Worm (Caenorhabditis elegans) whole organism, L3 larva: ENCODE measurements around the gene xbx-9.
A peak's percentile ranks its signal among the peaks of the same experiment; 100 is the strongest.

Experiments
- R02D3.7 ChIP-seq: fragments of 150-350 bp; optimal IDR thresholded peaks from 2 replicates; lab custom pipeline; 2014; ENCODE audit warnings: missing biosample characterization, missing genetic modification characterization
- ZK546.5 ChIP-seq: sonication (generic microtip); optimal IDR thresholded peaks from 2 replicates; lab custom pipeline; 2017; ENCODE audit warnings: missing biosample characterization, missing genetic modification characterization
- aly-2 ChIP-seq: fragments of 150-350 bp; optimal IDR thresholded peaks from 2 replicates; lab custom pipeline; 2014; ENCODE audit warnings: missing biosample characterization, missing genetic modification characterization
- ama-1 ChIP-seq: fragments of 150-350 bp; optimal IDR thresholded peaks from 2 replicates; lab custom pipeline; 2018
- ceh-16 ChIP-seq: sonication (generic microtip); optimal IDR thresholded peaks from 2 replicates; lab custom pipeline; 2017; ENCODE audit warnings: missing biosample characterization, missing genetic modification characterization
- ceh-28 ChIP-seq: fragments of 150-350 bp; optimal IDR thresholded peaks from 2 replicates; lab custom pipeline; 2014; ENCODE audit warnings: missing biosample characterization, missing genetic modification reagents, missing genetic modification characterization
- ceh-82 ChIP-seq: fragments of 150-350 bp; optimal IDR thresholded peaks from 2 replicates; lab custom pipeline; 2014; ENCODE audit warnings: missing biosample characterization, missing genetic modification characterization
- egl-27 ChIP-seq: sonication (generic microtip); optimal IDR thresholded peaks from 4 replicates; lab custom pipeline; 2017; ENCODE audit warnings: missing biosample characterization, missing genetic modification reagents, missing genetic modification characterization
- egl-5 ChIP-seq: fragments of 150-350 bp; optimal IDR thresholded peaks from 2 replicates; lab custom pipeline; 2017; ENCODE audit warnings: missing biosample characterization, missing genetic modification reagents, missing genetic modification characterization, inconsistent platforms
- elt-1 ChIP-seq: fragments of 150-350 bp; optimal IDR thresholded peaks from 2 replicates; lab custom pipeline; 2014; ENCODE audit warnings: missing biosample characterization, missing genetic modification characterization
- elt-2 ChIP-seq: sonication (generic microtip); optimal IDR thresholded peaks from 2 replicates; lab custom pipeline; 2016; ENCODE audit warnings: missing genetic modification reagents, mild to moderate bottlenecking, missing genetic modification characterization, missing compliant biosample characterization
- elt-3 ChIP-seq, 3 experiments: fragments of 150-350 bp in 1 of 3; sonication (generic microtip) in 2 of 3; optimal IDR thresholded peaks; 2 replicates in 2 of 3; 4 replicates in 1 of 3; lab custom pipeline; 2014 to 2017; ENCODE audit warnings: missing biosample characterization in 3 of 3, missing genetic modification characterization in 3 of 3
- eor-1 ChIP-seq, 2 experiments: fragments of 150-350 bp; optimal IDR thresholded peaks; 2 replicates each; lab custom pipeline; 2014 to 2018; ENCODE audit warnings: missing biosample characterization in 2 of 2, missing genetic modification characterization in 2 of 2
- fkh-10 ChIP-seq: sonication (generic microtip); optimal IDR thresholded peaks from 2 replicates; lab custom pipeline; 2017; ENCODE audit warnings: missing biosample characterization, missing genetic modification reagents, missing genetic modification characterization
- fkh-2 ChIP-seq: fragments of 150-350 bp; optimal IDR thresholded peaks from 2 replicates; lab custom pipeline; 2014; ENCODE audit warnings: missing biosample characterization, missing genetic modification reagents, missing genetic modification characterization
- fos-1 ChIP-seq: fragments of 150-350 bp; optimal IDR thresholded peaks from 2 replicates; lab custom pipeline; 2014; ENCODE audit warnings: missing biosample characterization, missing genetic modification characterization
- hmg-11 ChIP-seq: sonication (generic microtip); optimal IDR thresholded peaks from 2 replicates; lab custom pipeline; 2016; ENCODE audit warnings: missing genetic modification characterization, missing compliant biosample characterization
- jun-1 ChIP-seq: fragments of 150-350 bp; optimal IDR thresholded peaks from 2 replicates; lab custom pipeline; 2014; ENCODE audit warnings: missing biosample characterization, missing genetic modification reagents, missing genetic modification characterization
- lin-15B ChIP-seq: fragments of 150-350 bp; optimal IDR thresholded peaks from 2 replicates; lab custom pipeline; 2014; ENCODE audit warnings: missing biosample characterization, missing genetic modification characterization
- lin-39 ChIP-seq: fragments of 150-350 bp; optimal IDR thresholded peaks from 2 replicates; lab custom pipeline; 2018; ENCODE audit warnings: missing biosample characterization, missing genetic modification reagents, missing genetic modification characterization
- lsy-12 ChIP-seq: sonication (generic microtip); optimal IDR thresholded peaks from 2 replicates; lab custom pipeline; 2016; ENCODE audit warnings: mild to moderate bottlenecking, missing genetic modification characterization, missing compliant biosample characterization
- mdl-1 ChIP-seq: fragments of 150-350 bp; optimal IDR thresholded peaks from 2 replicates; lab custom pipeline; 2014; ENCODE audit warnings: missing biosample characterization, missing genetic modification characterization
- mml-1 ChIP-seq: fragments of 150-350 bp; sonication (generic microtip); optimal IDR thresholded peaks from 3 replicates; lab custom pipeline; 2014; ENCODE audit warnings: missing biosample characterization, missing genetic modification characterization
- nfya-1 ChIP-seq: sonication (generic microtip); optimal IDR thresholded peaks from 2 replicates; lab custom pipeline; 2017; ENCODE audit warnings: missing genetic modification characterization, mild to moderate bottlenecking, missing compliant biosample characterization, antibody characterized with exemption, moderate library complexity; ENCODE audit not compliant: insufficient read depth
- nhr-12 ChIP-seq: fragments of 150-350 bp; optimal IDR thresholded peaks from 2 replicates; lab custom pipeline; 2014; ENCODE audit warnings: missing biosample characterization, missing genetic modification characterization
- nhr-23 ChIP-seq: fragments of 150-350 bp; optimal IDR thresholded peaks from 2 replicates; lab custom pipeline; 2014; ENCODE audit warnings: missing biosample characterization, missing genetic modification reagents, missing genetic modification characterization
- nhr-237 ChIP-seq: fragments of 150-350 bp; optimal IDR thresholded peaks from 2 replicates; lab custom pipeline; 2014; ENCODE audit warnings: missing biosample characterization, missing genetic modification characterization
- nhr-25 ChIP-seq: sonication (generic microtip); optimal IDR thresholded peaks from 2 replicates; lab custom pipeline; 2017; ENCODE audit warnings: missing biosample characterization, missing genetic modification characterization
- nhr-28 ChIP-seq: fragments of 150-350 bp; optimal IDR thresholded peaks from 2 replicates; lab custom pipeline; 2014; ENCODE audit warnings: missing biosample characterization, missing genetic modification characterization
- nhr-43 ChIP-seq: sonication (generic microtip); optimal IDR thresholded peaks from 2 replicates; lab custom pipeline; 2016; ENCODE audit warnings: mild to moderate bottlenecking, missing genetic modification characterization, missing compliant biosample characterization; ENCODE audit not compliant: poor library complexity, severe bottlenecking
- nhr-67 ChIP-seq: fragments of 150-350 bp; optimal IDR thresholded peaks from 2 replicates; lab custom pipeline; 2014; ENCODE audit warnings: missing biosample characterization, missing genetic modification characterization
- nhr-76 ChIP-seq: fragments of 150-350 bp; sonication (generic microtip); optimal IDR thresholded peaks from 5 replicates; lab custom pipeline; 2014; ENCODE audit warnings: missing biosample characterization, missing genetic modification characterization
- pha-4 ChIP-seq: fragments of 150-350 bp; optimal IDR thresholded peaks from 2 replicates; lab custom pipeline; 2014; ENCODE audit warnings: missing biosample characterization, missing genetic modification reagents, missing genetic modification characterization
- pqm-1 ChIP-seq: fragments of 150-350 bp; optimal IDR thresholded peaks from 2 replicates; lab custom pipeline; 2017; ENCODE audit warnings: missing biosample characterization, missing genetic modification characterization, inconsistent platforms
- sea-2 ChIP-seq: fragments of 150-350 bp; sonication (generic microtip); optimal IDR thresholded peaks from 4 replicates; lab custom pipeline; 2014; ENCODE audit warnings: missing biosample characterization, missing genetic modification reagents, missing genetic modification characterization
- skn-1 ChIP-seq: fragments of 150-350 bp; optimal IDR thresholded peaks from 2 replicates; lab custom pipeline; 2014; ENCODE audit warnings: missing biosample characterization, missing genetic modification characterization
- snpc-4 ChIP-seq: fragments of 150-350 bp; optimal IDR thresholded peaks from 2 replicates; lab custom pipeline; 2014; ENCODE audit warnings: missing biosample characterization, missing genetic modification characterization
- tbx-2 ChIP-seq: sonication (generic microtip); optimal IDR thresholded peaks from 2 replicates; lab custom pipeline; 2016; ENCODE audit warnings: mild to moderate bottlenecking, missing genetic modification characterization, missing compliant biosample characterization
- unc-39 ChIP-seq: sonication (generic microtip); optimal IDR thresholded peaks from 4 replicates; lab custom pipeline; 2017; ENCODE audit warnings: missing biosample characterization, missing genetic modification characterization
- unc-62 ChIP-seq: fragments of 150-350 bp; sonication (generic microtip); optimal IDR thresholded peaks from 4 replicates; lab custom pipeline; 2014; ENCODE audit warnings: missing biosample characterization, missing genetic modification reagents, missing genetic modification characterization
- zag-1 ChIP-seq: fragments of 150-350 bp; optimal IDR thresholded peaks from 2 replicates; lab custom pipeline; 2014; ENCODE audit warnings: missing biosample characterization, missing genetic modification characterization
- ztf-11 ChIP-seq: fragments of 150-350 bp; optimal IDR thresholded peaks from 2 replicates; lab custom pipeline; 2014; ENCODE audit warnings: missing biosample characterization, missing genetic modification characterization
- ztf-4 ChIP-seq: fragments of 150-350 bp; optimal IDR thresholded peaks from 2 replicates; lab custom pipeline; 2014; ENCODE audit warnings: missing biosample characterization, missing genetic modification characterization

Gene xbx-9

ce11 chrV:12696790-12697189 is 37.2 kb upstream of the xbx-9 start:
- TF ChIP-seq nhr-43 (tag; lab: Kevin White, UChicago): no peak
- no peak for TF ChIP-seq nhr-67 (tag; lab: Kevin White, UChicago)
- no peak for TF ChIP-seq jun-1 (tag; lab: Kevin White, UChicago)
- no peak for TF ChIP-seq ztf-4 (tag; lab: Kevin White, UChicago)
- no peak for TF ChIP-seq nhr-76 (tag; lab: Kevin White, UChicago)
- no peak for TF ChIP-seq egl-5
- no peak for TF ChIP-seq ztf-11 (tag; lab: Kevin White, UChicago)
- no peak for TF ChIP-seq aly-2 (tag; lab: Kevin White, UChicago)
- TF ChIP-seq nhr-23 (tag; lab: Kevin White, UChicago): no peak
- TF ChIP-seq nhr-28 (tag; lab: Kevin White, UChicago): no peak
- no peak for TF ChIP-seq nfya-1 (tag; lab: Kevin White, UChicago)
- TF ChIP-seq snpc-4 (tag; lab: Kevin White, UChicago): no peak
- TF ChIP-seq lin-15B (tag; lab: Kevin White, UChicago): no peak
- no peak for TF ChIP-seq fkh-10
- no peak for TF ChIP-seq unc-62 (GFP tag; lab: Kevin White, UChicago)
- no peak for TF ChIP-seq unc-39
- TF ChIP-seq nhr-237: no peak
- no peak for TF ChIP-seq hmg-11 (tag; lab: Kevin White, UChicago)
- no peak for TF ChIP-seq lsy-12 (tag; lab: Kevin White, UChicago)
- TF ChIP-seq pqm-1 (tag; lab: Kevin White, UChicago): no peak

- TF ChIP-seq ceh-16 (tag; lab: Kevin White, UChicago) (no peak), hmg-11 (tag; lab: Kevin White, UChicago) (peak; percentile 22), ceh-82 (no peak), fkh-10 (no peak), mdl-1 (no peak), mml-1 (no peak), tbx-2 (tag; lab: Kevin White, UChicago) (no peak), nhr-76 (tag; lab: Kevin White, UChicago) (no peak), ztf-4 (tag; lab: Kevin White, UChicago) (no peak), nhr-28 (tag; lab: Kevin White, UChicago) (no peak), R02D3.7 (tag; lab: Kevin White, UChicago) (no peak), ama-1 (no peak), nhr-67 (tag; lab: Kevin White, UChicago) (no peak), fos-1 (tag; lab: Kevin White, UChicago) (no peak), skn-1 (no peak), fkh-2 (tag; lab: Kevin White, UChicago) (no peak), ztf-11 (tag; lab: Kevin White, UChicago) (no peak), elt-1 (tag; lab: Kevin White, UChicago) (no peak), elt-3 (tag; optimal IDR thresholded peaks at IDR 0.05; lab: Kevin White, UChicago) (no peak), sea-2 (no peak), elt-2 (no peak), lin-15B (tag; lab: Kevin White, UChicago) (peak; percentile 51), jun-1 (tag; lab: Kevin White, UChicago) (peak; percentile 16), nhr-12 (no peak), zag-1 (tag; lab: Kevin White, UChicago) (no peak), pqm-1 (tag; lab: Kevin White, UChicago) (no peak), lsy-12 (tag; lab: Kevin White, UChicago) (no peak), egl-27 (tag; lab: Kevin White, UChicago) (no peak), aly-2 (tag; lab: Kevin White, UChicago) (no peak), snpc-4 (tag; lab: Kevin White, UChicago) (peak; percentile 17), ceh-28 (no peak), ZK546.5 (tag; lab: Kevin White, UChicago) (no peak), unc-39 (no peak), nfya-1 (tag; lab: Kevin White, UChicago) (peak; percentile 34), eor-1 (tag; optimal IDR thresholded peaks at IDR 0.05; lab: Kevin White, UChicago) (no peak), egl-5 (no peak), pha-4 (tag; lab: Kevin White, UChicago) (peak; percentile 36), unc-62 (GFP tag; lab: Kevin White, UChicago) (no peak), lin-39 (tag; lab: Kevin White, UChicago) (no peak), nhr-237 (no peak), nhr-25 (tag; lab: Kevin White, UChicago) (no peak), nhr-23 (tag; lab: Kevin White, UChicago) (no peak)
Measured at ce11 chrV:12697364-12697901, 36.6 kb upstream of the xbx-9 start, which contains the start of gene istr-1. TSS of gene istr-1 (plus strand) at chrV:12697858.
